Worm (Caenorhabditis elegans) whole organism, young adult: ENCODE results near the gene C27H6.8.

Source experiments
- B0035.1 ChIP-seq: sonication (generic microtip); optimal IDR thresholded peaks from 2 replicates; lab custom pipeline; 2016; ENCODE audit warnings: missing genetic modification characterization, mild to moderate bottlenecking, missing compliant biosample characterization, missing genotype, missing genetic modification reagents
- B0336.3 ChIP-seq: fragments of 200-800 bp; sonication (Bioruptor generic); IDR thresholded peaks from 2 replicates; pipeline ENCODE4 v1.3.6; 2022; ENCODE audit warnings: missing genetic modification characterization, missing compliant biosample characterization
- D2030.7 ChIP-seq: fragments of 200-800 bp; sonication (Bioruptor generic); IDR thresholded peaks from 2 replicates; pipeline ENCODE4 v1.3.6; 2022; ENCODE audit warnings: missing genetic modification reagents, missing genetic modification characterization, missing compliant biosample characterization
- F23B12.7 ChIP-seq: sonication (generic microtip); optimal IDR thresholded peaks from 2 replicates; lab custom pipeline; 2017; ENCODE audit warnings: missing genetic modification characterization, mild to moderate bottlenecking, missing compliant biosample characterization, antibody characterized with exemption, moderate library complexity; ENCODE audit not compliant: insufficient read depth
- K11D2.4 ChIP-seq: fragments of 200-800 bp; sonication (Bioruptor generic); IDR thresholded peaks from 2 replicates; pipeline ENCODE4 v1.3.6; 2022; ENCODE audit warnings: missing genetic modification reagents, missing genetic modification characterization, missing compliant biosample characterization
- K12H6.12 ChIP-seq: fragments of 200-800 bp; sonication (Bioruptor generic); optimal IDR thresholded peaks from 2 replicates; lab custom pipeline; 2018; ENCODE audit warnings: mild to moderate bottlenecking, missing genetic modification characterization, missing compliant biosample characterization
- T07F8.4 ChIP-seq: sonication (generic microtip); optimal IDR thresholded peaks from 2 replicates; lab custom pipeline; 2016; ENCODE audit warnings: mild to moderate bottlenecking, missing genetic modification characterization, moderate library complexity, missing compliant biosample characterization
- Y53F4B.3 ChIP-seq: fragments of 200-800 bp; sonication (Bioruptor generic); IDR thresholded peaks from 2 replicates; pipeline ENCODE4 v1.3.6; 2022; ENCODE audit warnings: missing genetic modification reagents, missing genetic modification characterization, missing compliant biosample characterization
- Y53G8AR.9 ChIP-seq: fragments of 200-800 bp; sonication (Bioruptor generic); conservative IDR thresholded peaks from 2 replicates; pipeline ENCODE4 v1.3.6; 2022; ENCODE audit warnings: missing genetic modification reagents, missing genetic modification characterization, missing compliant biosample characterization
- Y56A3A.18 ChIP-seq: fragments of 200-800 bp; sonication (Bioruptor generic); IDR thresholded peaks from 2 replicates; pipeline ENCODE4 v1.3.6; 2022; ENCODE audit warnings: missing genetic modification reagents, missing genetic modification characterization, missing compliant biosample characterization
- aptf-3 ChIP-seq: fragments of 200-800 bp; sonication (Bioruptor generic); IDR thresholded peaks from 2 replicates; pipeline ENCODE4 v1.3.6; 2022; ENCODE audit warnings: missing genetic modification characterization, missing compliant biosample characterization
- attf-3 ChIP-seq: fragments of 200-800 bp; sonication (Bioruptor generic); conservative IDR thresholded peaks from 2 replicates; pipeline ENCODE4 v1.3.6; 2022; ENCODE audit warnings: missing genetic modification reagents, missing genetic modification characterization, missing compliant biosample characterization
- attf-5 ChIP-seq: fragments of 200-800 bp; sonication (Bioruptor generic); optimal IDR thresholded peaks from 2 replicates; lab custom pipeline; 2018; ENCODE audit warnings: mild to moderate bottlenecking, missing genetic modification characterization, missing compliant biosample characterization
- bed-2 ChIP-seq: fragments of 200-800 bp; sonication (Bioruptor generic); IDR thresholded peaks from 2 replicates; pipeline ENCODE4 v1.3.6; 2022; ENCODE audit warnings: missing genetic modification reagents, missing genetic modification characterization, missing compliant biosample characterization
- ccch-3 ChIP-seq: fragments of 200-800 bp; sonication (Bioruptor generic); optimal IDR thresholded peaks from 2 replicates; lab custom pipeline; 2018; ENCODE audit warnings: mild to moderate bottlenecking, missing genetic modification characterization, missing compliant biosample characterization
- cebp-2 ChIP-seq: fragments of 200-800 bp; sonication (Bioruptor generic); IDR thresholded peaks from 2 replicates; pipeline ENCODE4 v1.3.6; 2022; ENCODE audit warnings: missing genetic modification characterization, missing compliant biosample characterization
- ceh-27 ChIP-seq: fragments of 200-800 bp; sonication (Bioruptor generic); optimal IDR thresholded peaks from 2 replicates; lab custom pipeline; 2018; ENCODE audit warnings: mild to moderate bottlenecking, missing genetic modification characterization, moderate library complexity, missing compliant biosample characterization
- ceh-40 ChIP-seq: fragments of 200-800 bp; sonication (Bioruptor generic); IDR thresholded peaks from 2 replicates; pipeline ENCODE4 v1.3.6; 2022; ENCODE audit warnings: missing genetic modification characterization, missing compliant biosample characterization
- ceh-79 ChIP-seq: sonication (generic microtip); optimal IDR thresholded peaks from 2 replicates; lab custom pipeline; 2017; ENCODE audit warnings: mild to moderate bottlenecking, missing genetic modification characterization, missing compliant biosample characterization
- chd-7 ChIP-seq: sonication (generic microtip); optimal IDR thresholded peaks from 2 replicates; lab custom pipeline; 2016; ENCODE audit warnings: mild to moderate bottlenecking, missing genetic modification characterization, moderate library complexity, missing compliant biosample characterization
- die-1 ChIP-seq: sonication (generic microtip); optimal IDR thresholded peaks from 2 replicates; lab custom pipeline; 2016; ENCODE audit warnings: missing genotype, mild to moderate bottlenecking, missing genetic modification characterization, missing compliant biosample characterization
- egl-44 ChIP-seq: fragments of 200-800 bp; sonication (Bioruptor generic); IDR thresholded peaks from 2 replicates; pipeline ENCODE4 v1.3.6; 2022; ENCODE audit warnings: missing genetic modification reagents, missing genetic modification characterization, missing compliant biosample characterization
- egrh-3 ChIP-seq: fragments of 200-800 bp; sonication (Bioruptor generic); IDR thresholded peaks from 2 replicates; pipeline ENCODE4 v1.3.6; 2022; ENCODE audit warnings: missing genetic modification reagents, missing genetic modification characterization, missing compliant biosample characterization
- ets-4 ChIP-seq: fragments of 200-800 bp; sonication (Bioruptor generic); optimal IDR thresholded peaks from 2 replicates; lab custom pipeline; 2018; ENCODE audit warnings: mild to moderate bottlenecking, missing genetic modification characterization, missing compliant biosample characterization
- fkh-3 ChIP-seq: sonication (generic microtip); optimal IDR thresholded peaks from 2 replicates; lab custom pipeline; 2016; ENCODE audit warnings: mild to moderate bottlenecking, missing genetic modification characterization, missing compliant biosample characterization
- him-1 ChIP-seq: sonication (generic microtip); optimal IDR thresholded peaks from 2 replicates; lab custom pipeline; 2016; ENCODE audit warnings: missing genotype, missing genetic modification reagents, missing genetic modification characterization, missing compliant biosample characterization
- hlh-26 ChIP-seq: fragments of 200-800 bp; sonication (Bioruptor generic); conservative IDR thresholded peaks from 2 replicates; pipeline ENCODE4 v1.3.6; 2022; ENCODE audit warnings: missing genetic modification reagents, missing genetic modification characterization, missing compliant biosample characterization
- hmg-1.2 ChIP-seq: fragments of 200-800 bp; sonication (Bioruptor generic); IDR thresholded peaks from 2 replicates; pipeline ENCODE4 v1.3.6; 2022; ENCODE audit warnings: missing genetic modification reagents, missing genetic modification characterization, missing compliant biosample characterization
- hmg-20 ChIP-seq: fragments of 200-800 bp; sonication (Bioruptor generic); IDR thresholded peaks from 2 replicates; pipeline ENCODE4 v1.3.6; 2022; ENCODE audit warnings: missing genetic modification reagents, missing genetic modification characterization, missing compliant biosample characterization
- lag-1 ChIP-seq: fragments of 200-800 bp; sonication (Bioruptor generic); IDR thresholded peaks from 2 replicates; pipeline ENCODE4 v1.3.6; 2022; ENCODE audit warnings: missing genetic modification reagents, missing genetic modification characterization, missing compliant biosample characterization
- lin-26 ChIP-seq: fragments of 200-800 bp; sonication (Bioruptor generic); IDR thresholded peaks from 2 replicates; pipeline ENCODE4 v1.3.6; 2022; ENCODE audit warnings: missing genetic modification reagents, missing genetic modification characterization, missing compliant biosample characterization
- lin-40 ChIP-seq: sonication (generic microtip); optimal IDR thresholded peaks from 2 replicates; lab custom pipeline; 2016; ENCODE audit warnings: missing genetic modification characterization, mild to moderate bottlenecking, missing compliant biosample characterization, missing genotype, missing genetic modification reagents
- madf-3 ChIP-seq: fragments of 200-800 bp; sonication (Bioruptor generic); IDR thresholded peaks from 2 replicates; pipeline ENCODE4 v1.3.6; 2022; ENCODE audit warnings: missing genetic modification reagents, missing genetic modification characterization, missing compliant biosample characterization
- mel-28 ChIP-seq: sonication (generic microtip); optimal IDR thresholded peaks from 2 replicates; lab custom pipeline; 2016; ENCODE audit warnings: borderline replicate concordance, mild to moderate bottlenecking, missing genetic modification characterization, missing compliant biosample characterization
- mes-4 ChIP-seq: sonication (generic microtip); optimal IDR thresholded peaks from 2 replicates; lab custom pipeline; 2016; ENCODE audit warnings: missing genotype, missing genetic modification characterization, missing compliant biosample characterization
- mxl-1 ChIP-seq: sonication (generic microtip); optimal IDR thresholded peaks from 2 replicates; lab custom pipeline; 2016; ENCODE audit warnings: missing genetic modification characterization, missing compliant biosample characterization
- nfya-1 ChIP-seq: sonication (generic microtip); optimal IDR thresholded peaks from 2 replicates; lab custom pipeline; 2017; ENCODE audit warnings: antibody characterized with exemption, missing compliant biosample characterization, missing genetic modification characterization, borderline replicate concordance; ENCODE audit not compliant: insufficient read depth
- nfya-2 ChIP-seq: fragments of 200-800 bp; sonication (Bioruptor generic); IDR thresholded peaks from 2 replicates; pipeline ENCODE4 v1.3.6; 2022; ENCODE audit warnings: missing genetic modification reagents, missing genetic modification characterization, missing compliant biosample characterization
- nhr-120 ChIP-seq: fragments of 200-800 bp; sonication (Bioruptor generic); IDR thresholded peaks from 2 replicates; pipeline ENCODE4 v1.3.6; 2022; ENCODE audit warnings: missing genetic modification characterization, missing compliant biosample characterization
- nhr-179 ChIP-seq: sonication (generic microtip); optimal IDR thresholded peaks from 2 replicates; lab custom pipeline; 2016; ENCODE audit warnings: mild to moderate bottlenecking, missing genetic modification characterization, missing compliant biosample characterization
- nhr-80 ChIP-seq: sonication (generic microtip); optimal IDR thresholded peaks from 2 replicates; lab custom pipeline; 2016; ENCODE audit warnings: missing genetic modification characterization, missing compliant biosample characterization
- pbrm-1 ChIP-seq: fragments of 200-800 bp; sonication (Bioruptor generic); IDR thresholded peaks from 2 replicates; pipeline ENCODE4 v1.3.6; 2022; ENCODE audit warnings: missing genetic modification reagents, missing genetic modification characterization, missing compliant biosample characterization
- pha-4 ChIP-seq: fragments of 150-350 bp; sonication (generic microtip); optimal IDR thresholded peaks from 2 replicates; lab custom pipeline; 2014; ENCODE audit warnings: missing biosample characterization, missing genetic modification reagents, missing genetic modification characterization
- rcor-1 ChIP-seq: fragments of 200-800 bp; sonication (Bioruptor generic); IDR thresholded peaks from 2 replicates; pipeline ENCODE4 v1.3.6; 2022; ENCODE audit warnings: missing genetic modification reagents, missing genetic modification characterization, missing compliant biosample characterization
- repo-1 ChIP-seq: sonication (generic microtip); optimal IDR thresholded peaks from 2 replicates; lab custom pipeline; 2017; ENCODE audit warnings: mild to moderate bottlenecking, missing genetic modification characterization, missing compliant biosample characterization
- snpc-1.1 ChIP-seq: sonication (generic microtip); optimal IDR thresholded peaks from 2 replicates; lab custom pipeline; 2017; ENCODE audit warnings: missing genetic modification characterization, mild to moderate bottlenecking, missing compliant biosample characterization, antibody characterized with exemption, moderate library complexity, missing genotype, missing genetic modification reagents; ENCODE audit not compliant: insufficient read depth
- somi-1 ChIP-seq: fragments of 200-800 bp; sonication (Bioruptor generic); optimal IDR thresholded peaks from 2 replicates; lab custom pipeline; 2018; ENCODE audit warnings: mild to moderate bottlenecking, missing genetic modification characterization, missing compliant biosample characterization
- zfh-2 ChIP-seq: fragments of 200-800 bp; sonication (Bioruptor generic); conservative IDR thresholded peaks from 2 replicates; pipeline ENCODE4 v1.3.6; 2022; ENCODE audit warnings: missing genetic modification reagents, missing genetic modification characterization, missing compliant biosample characterization
- ztf-26 ChIP-seq: sonication (generic microtip); optimal IDR thresholded peaks from 2 replicates; lab custom pipeline; 2017; ENCODE audit warnings: missing genetic modification characterization, missing compliant biosample characterization

C27H6.8 gene

ce11 chrV:10019083-10019624, 31.6 kb upstream of the C27H6.8 start (continued):
- TF ChIP-seq D2030.7 (peak; percentile 22; the same call in 1 of the 2 replicates), zfh-2 (GFP tag; lab: Robert Waterston, UW) (no peak), repo-1 (tag; lab: Kevin White, UChicago) (no peak), hmg-20 (GFP tag; lab: Robert Waterston, UW) (no peak), lin-40 (tag; lab: Kevin White, UChicago) (no peak), somi-1 (GFP tag; lab: Kevin White, UChicago) (no peak), nhr-120 (GFP tag; lab: Robert Waterston, UW) (no peak), attf-3 (GFP tag; lab: Robert Waterston, UW) (no peak; the same call in 1 of the 2 replicates), F23B12.7 (no peak), him-1 (tag; lab: Kevin White, UChicago) (no peak), nhr-80 (tag; lab: Kevin White, UChicago) (no peak), egl-44 (GFP tag; lab: Robert Waterston, UW) (no peak; the same call in 1 of the 2 replicates), snpc-1.1 (tag; lab: Kevin White, UChicago) (no peak), bed-2 (GFP tag; lab: Robert Waterston, UW) (no peak), madf-3 (0 out of 2 replicates have a peak, but pooled peaks have one; percentile 4), ceh-40 (no peak), attf-5 (peak; percentile 1), ztf-26 (tag; lab: Kevin White, UChicago) (no peak), B0336.3 (GFP tag; lab: Robert Waterston, UW) (peak; percentile 41; the same call in 1 of the 2 replicates), ceh-79 (tag; lab: Kevin White, UChicago) (no peak), mxl-1 (tag; lab: Kevin White, UChicago) (no peak), nfya-1 (tag; lab: Kevin White, UChicago) (no peak), mes-4 (tag; lab: Kevin White, UChicago) (no peak), pha-4 (tag; lab: Kevin White, UChicago) (no peak), nhr-179 (tag; lab: Kevin White, UChicago) (no peak), hlh-26 (GFP tag; lab: Robert Waterston, UW) (no peak), Y53G8AR.9 (GFP tag; lab: Robert Waterston, UW) (peak; percentile 51; the same call in 1 of the 2 replicates), mel-28 (tag; lab: Kevin White, UChicago) (no peak), aptf-3 (GFP tag; lab: Robert Waterston, UW) (0 out of 2 replicates have a peak, but pooled peaks have one; percentile 36), nfya-2 (GFP tag; lab: Robert Waterston, UW) (no peak), ceh-27 (GFP tag; lab: Kevin White, UChicago) (no peak), K12H6.12 (no peak), ets-4 (GFP tag; lab: Kevin White, UChicago) (no peak), die-1 (tag; lab: Kevin White, UChicago) (no peak), B0035.1 (tag; lab: Kevin White, UChicago) (no peak), pbrm-1 (no peak; the same call in 1 of the 2 replicates), rcor-1 (GFP tag; lab: Robert Waterston, UW) (no peak), hmg-1.2 (GFP tag; lab: Robert Waterston, UW) (no peak), K11D2.4 (GFP tag; lab: Robert Waterston, UW) (no peak), Y56A3A.18 (GFP tag; lab: Robert Waterston, UW) (no peak), lin-26 (peak; percentile 43; the same call in 1 of the 2 replicates), cebp-2 (GFP tag; lab: Robert Waterston, UW) (no peak), T07F8.4 (tag; lab: Kevin White, UChicago) (no peak), fkh-3 (no peak), lag-1 (no peak), egrh-3 (no peak), Y53F4B.3 (GFP tag; lab: Robert Waterston, UW) (no peak), ccch-3 (GFP tag; lab: Kevin White, UChicago) (no peak), chd-7 (tag; lab: Kevin White, UChicago) (no peak)
